Fruit fly (Drosophila melanogaster): ENCODE data around the gene gwl.

Gene gwl

dm6 chr3R:18743270-18743922, 2.8 kb upstream of the gwl start, which contains the start of gene Mekk1 (continued):
- TF ChIP-seq scrt (GFP tag; optimal IDR thresholded peaks at IDR 0.05) (peak; percentile 72), CG1647 (GFP tag; optimal IDR thresholded peaks at IDR 0.05) (no peak), CG11456 (GFP tag; IDR thresholded peaks at IDR 0.05) (no peak), CoRest (tag; optimal IDR thresholded peaks at IDR 0.05) (peak; percentile 67), Sox100B (GFP tag; optimal IDR thresholded peaks at IDR 0.05) (peak; percentile 43), Stat92E (GFP tag; optimal IDR thresholded peaks at IDR 0.05) (peak in 1 of 3 experiments; percentile 52), CG12942 (GFP tag; optimal IDR thresholded peaks at IDR 0.05) (peak; percentile 25), CG10267 (tag; optimal IDR thresholded peaks at IDR 0.05) (peak; percentile 45), dpn (GFP tag; optimal IDR thresholded peaks at IDR 0.05) (peak; percentile 39 to 52), ase (GFP tag; IDR thresholded peaks at IDR 0.05) (no peak), Trl (optimal IDR thresholded peaks at IDR 0.05) (peak in 1 of 2 experiments; percentile 43), Trl (GFP tag; optimal IDR thresholded peaks at IDR 0.05) (peak; percentile 38), lilli (GFP tag; optimal IDR thresholded peaks at IDR 0.05) (peak; percentile 74), Dbx (GFP tag; IDR thresholded peaks at IDR 0.05) (peak; percentile 64; the same call in 2 of the 3 replicates), CrebB (tag; optimal IDR thresholded peaks at IDR 0.05) (no peak), CG1529 (GFP tag; optimal IDR thresholded peaks at IDR 0.05) (no peak), CG4282 (GFP tag; optimal IDR thresholded peaks at IDR 0.05) (peak; percentile 8), CTCF (GFP tag; optimal IDR thresholded peaks at IDR 0.05) (peak; percentile 34), Aef1 (GFP tag; IDR thresholded peaks at IDR 0.05) (peak; percentile 31; the same call in 1 of the 3 replicates), CG15269 (tag; optimal IDR thresholded peaks at IDR 0.05) (peak; percentile 53), ham (GFP tag; IDR thresholded peaks at IDR 0.05) (no peak), sna (GFP tag; IDR thresholded peaks at IDR 0.05; ENCODE audit: partially characterized antibody) (peak; percentile 48; the same call in 1 of the 2 replicates), CG12219 (GFP tag; optimal IDR thresholded peaks at IDR 0.05) (no peak), CG17328 (GFP tag; IDR thresholded peaks at IDR 0.05) (no peak), ash1 (GFP tag; optimal IDR thresholded peaks at IDR 0.05) (no peak), Spps (tag; optimal IDR thresholded peaks at IDR 0.05) (no peak), otp (GFP tag; IDR thresholded peaks at IDR 0.05) (0 out of 3 replicates have a peak, but pooled peaks have one; percentile 25), MESR4 (GFP tag; optimal IDR thresholded peaks at IDR 0.05) (no peak), tup (GFP tag; optimal IDR thresholded peaks at IDR 0.05) (no peak), D19A (tag; optimal IDR thresholded peaks at IDR 0.05) (no peak), vvl (GFP tag; IDR thresholded peaks at IDR 0.05) (no peak), CG13296 (GFP tag; optimal IDR thresholded peaks at IDR 0.05) (peak; percentile 17), CG10565 (GFP tag; optimal IDR thresholded peaks at IDR 0.05) (no peak), CG7987 (GFP tag; optimal IDR thresholded peaks at IDR 0.05) (no peak), CG8359 (GFP tag; optimal IDR thresholded peaks at IDR 0.05; ENCODE audit: borderline replicate concordance) (no peak), CG10431 (GFP tag; optimal IDR thresholded peaks at IDR 0.05) (peak; percentile 7), CG12236 (GFP tag; optimal IDR thresholded peaks at IDR 0.05) (no peak), CG6654 (GFP tag; optimal IDR thresholded peaks at IDR 0.05) (no peak), CG12155 (GFP tag; optimal IDR thresholded peaks at IDR 0.05) (peak; percentile 59), Blimp-1 (GFP tag; optimal IDR thresholded peaks at IDR 0.05) (peak; percentile 26), seq (GFP tag; IDR thresholded peaks at IDR 0.05) (no peak), cato (GFP tag; optimal IDR thresholded peaks at IDR 0.05; ENCODE audit: borderline replicate concordance) (no peak), Mrtf (GFP tag; IDR thresholded peaks at IDR 0.05) (no peak), CkIIα-i1 (GFP tag; IDR thresholded peaks at IDR 0.05) (no peak), Dfd (GFP tag; optimal IDR thresholded peaks at IDR 0.05) (no peak), Gsc (GFP tag; IDR thresholded peaks at IDR 0.05) (no peak), CG6791 (GFP tag; IDR thresholded peaks at IDR 0.05; ENCODE audit: partially characterized antibody) (peak; percentile 49; the same call in 1 of the 3 replicates), Dref (GFP tag; IDR thresholded peaks at IDR 0.05) (peak; percentile 66), ac (GFP tag; optimal IDR thresholded peaks at IDR 0.05) (no peak), Asciz (GFP tag; optimal IDR thresholded peaks at IDR 0.05) (no peak)
